Fruit fly (Drosophila melanogaster) whole organism, wandering third instar larva: ENCODE results near the gene U4-U6-60K.

ENCODE experiments used
- fru ChIP-seq: fragments of 200-800 bp; sonication (Bioruptor generic); optimal IDR thresholded peaks from 3 replicates; lab custom pipeline; 2016; ENCODE audit warnings: missing biosample characterization, mild to moderate bottlenecking, missing genetic modification characterization
- h ChIP-seq: fragments of 200-800 bp; sonication (Bioruptor generic); optimal IDR thresholded peaks from 3 replicates; lab custom pipeline; 2016; ENCODE audit warnings: missing biosample characterization, mild to moderate bottlenecking, missing genetic modification characterization

- TF ChIP-seq fru (GFP tag; lab: Kevin White, UChicago) (no peak), h (GFP tag; lab: Kevin White, UChicago) (no peak)
Measured at dm6 chr3L:17538250-17538649, 24.5 kb upstream of the U4-U6-60K start.
